Worm (Caenorhabditis elegans) whole organism, L1 larva: ENCODE measurements around the gene srh-46.

Experiments
- aha-1 ChIP-seq: fragments of 150-350 bp; optimal IDR thresholded peaks from 2 replicates; lab custom pipeline; 2014; ENCODE audit warnings: missing biosample characterization, missing genetic modification characterization
- alr-1 ChIP-seq: fragments of 200-800 bp; sonication (Bioruptor generic); optimal IDR thresholded peaks from 2 replicates; lab custom pipeline; 2018; ENCODE audit warnings: borderline replicate concordance, mild to moderate bottlenecking, missing genetic modification characterization, missing compliant biosample characterization
- blmp-1 ChIP-seq: fragments of 150-350 bp; optimal IDR thresholded peaks from 2 replicates; lab custom pipeline; 2014; ENCODE audit warnings: missing biosample characterization, missing genetic modification characterization
- ceh-82 ChIP-seq, 3 experiments: fragments of 150-350 bp in 1 of 3; sonication (generic microtip) in 2 of 3; optimal IDR thresholded peaks; 2 replicates each; lab custom pipeline; 2014 to 2017; ENCODE audit warnings: missing biosample characterization in 3 of 3, missing genetic modification characterization in 3 of 3
- ceh-88 ChIP-seq: fragments of 200-800 bp; sonication (Bioruptor generic); IDR thresholded peaks from 2 replicates; pipeline ENCODE4 v1.3.6; 2022; ENCODE audit warnings: missing genetic modification characterization, missing compliant biosample characterization
- ces-1 ChIP-seq: fragments of 150-350 bp; optimal IDR thresholded peaks from 2 replicates; lab custom pipeline; 2014; ENCODE audit warnings: missing biosample characterization, missing genetic modification reagents, missing genetic modification characterization
- dsc-1 ChIP-seq: sonication (generic microtip); optimal IDR thresholded peaks from 2 replicates; lab custom pipeline; 2016; ENCODE audit warnings: mild to moderate bottlenecking, missing genetic modification characterization, missing compliant biosample characterization
- efl-1 ChIP-seq, 4 experiments: fragments of 150-350 bp; optimal IDR thresholded peaks in 3 of 4; peaks in 1 of 4; 1 replicate in 1 of 4; 2 replicates in 3 of 4; lab custom pipeline; 2014; ENCODE audit warnings: missing biosample characterization in 2 of 4, missing genetic modification characterization in 2 of 4, missing genetic modification reagents in 2 of 4
- egl-27 ChIP-seq, 2 experiments: fragments of 150-350 bp in 1 of 2; sonication (generic microtip); optimal IDR thresholded peaks; 3 replicates each; lab custom pipeline; 2017 to 2018; ENCODE audit warnings: missing biosample characterization in 2 of 2, missing genetic modification characterization in 2 of 2, missing genetic modification reagents in 2 of 2
- elt-3 ChIP-seq, 6 experiments: fragments of 150-350 bp in 1 of 6; sonication (generic microtip); optimal IDR thresholded peaks; 2 replicates each; lab custom pipeline; 2017 to 2018; ENCODE audit warnings: missing biosample characterization in 6 of 6, missing genetic modification characterization in 6 of 6, inconsistent platforms in 1 of 6
- fkh-10 ChIP-seq: sonication (generic microtip); optimal IDR thresholded peaks from 2 replicates; lab custom pipeline; 2017; ENCODE audit warnings: missing biosample characterization, missing genetic modification reagents, missing genetic modification characterization
- fkh-8 ChIP-seq: sonication (generic microtip); optimal IDR thresholded peaks from 2 replicates; lab custom pipeline; 2016; ENCODE audit warnings: mild to moderate bottlenecking, missing genetic modification characterization, missing compliant biosample characterization
- grh-1 ChIP-seq: fragments of 200-800 bp; sonication (Bioruptor generic); IDR thresholded peaks from 2 replicates; pipeline ENCODE4 v1.3.6; 2022; ENCODE audit warnings: missing genetic modification reagents, missing genetic modification characterization, missing compliant biosample characterization
- hlh-4 ChIP-seq: sonication (generic microtip); optimal IDR thresholded peaks from 2 replicates; lab custom pipeline; 2016; ENCODE audit warnings: mild to moderate bottlenecking, missing genetic modification characterization, missing compliant biosample characterization
- irx-1 ChIP-seq: sonication (generic microtip); optimal IDR thresholded peaks from 2 replicates; lab custom pipeline; 2016; ENCODE audit warnings: missing genetic modification characterization, missing compliant biosample characterization
- isw-1 ChIP-seq: fragments of 200-800 bp; sonication (Bioruptor generic); IDR thresholded peaks from 2 replicates; pipeline ENCODE4 v1.3.6; 2022; ENCODE audit warnings: missing genetic modification characterization, missing compliant biosample characterization
- lin-14 ChIP-seq: fragments of 200-800 bp; sonication (Bioruptor generic); optimal IDR thresholded peaks from 2 replicates; lab custom pipeline; 2018; ENCODE audit warnings: mild to moderate bottlenecking, missing genetic modification characterization, moderate library complexity, missing compliant biosample characterization
- lin-15B ChIP-seq: fragments of 150-350 bp; sonication (generic microtip); optimal IDR thresholded peaks from 3 replicates; lab custom pipeline; 2014; ENCODE audit warnings: missing biosample characterization, missing genetic modification characterization
- lsy-2 ChIP-seq, 2 experiments: fragments of 150-350 bp; optimal IDR thresholded peaks; 2 replicates each; lab custom pipeline; 2014; ENCODE audit warnings: missing biosample characterization in 2 of 2, missing genetic modification characterization in 2 of 2
- mab-9 ChIP-seq: fragments of 200-800 bp; sonication (Bioruptor generic); IDR thresholded peaks from 2 replicates; pipeline ENCODE4 v1.3.6; 2022; ENCODE audit warnings: missing genetic modification reagents, missing genetic modification characterization, missing compliant biosample characterization
- mdl-1 ChIP-seq, 2 experiments: fragments of 150-350 bp; optimal IDR thresholded peaks; 2 replicates each; lab custom pipeline; 2014 to 2017; ENCODE audit warnings: missing biosample characterization in 2 of 2, missing genetic modification characterization in 2 of 2, inconsistent platforms in 1 of 2
- mep-1 ChIP-seq: fragments of 150-350 bp; optimal IDR thresholded peaks from 2 replicates; lab custom pipeline; 2014; ENCODE audit warnings: missing biosample characterization, missing genetic modification characterization
- nhr-12 ChIP-seq: sonication (generic microtip); optimal IDR thresholded peaks from 2 replicates; lab custom pipeline; 2017; ENCODE audit warnings: missing biosample characterization, missing genetic modification characterization
- nhr-20 ChIP-seq: sonication (generic microtip); optimal IDR thresholded peaks from 2 replicates; lab custom pipeline; 2016; ENCODE audit warnings: mild to moderate bottlenecking, missing genetic modification characterization, missing compliant biosample characterization
- nhr-237 ChIP-seq: fragments of 150-350 bp; optimal IDR thresholded peaks from 2 replicates; lab custom pipeline; 2014; ENCODE audit warnings: missing biosample characterization, missing genetic modification characterization
- nhr-47 ChIP-seq: sonication (generic microtip); optimal IDR thresholded peaks from 2 replicates; lab custom pipeline; 2016; ENCODE audit warnings: mild to moderate bottlenecking, missing genetic modification characterization, moderate library complexity, missing compliant biosample characterization
- nhr-76 ChIP-seq: sonication (generic microtip); optimal IDR thresholded peaks from 2 replicates; lab custom pipeline; 2017; ENCODE audit warnings: missing biosample characterization, missing genetic modification characterization
- nhr-90 ChIP-seq: sonication (generic microtip); optimal IDR thresholded peaks from 2 replicates; lab custom pipeline; 2016; ENCODE audit warnings: mild to moderate bottlenecking, missing genetic modification characterization, missing compliant biosample characterization; ENCODE audit not compliant: poor library complexity
- pag-3 ChIP-seq: sonication (generic microtip); optimal IDR thresholded peaks from 2 replicates; lab custom pipeline; 2017; ENCODE audit warnings: missing genetic modification characterization, mild to moderate bottlenecking, missing compliant biosample characterization, antibody characterized with exemption, borderline replicate concordance; ENCODE audit not compliant: insufficient read depth
- snpc-4 ChIP-seq: fragments of 150-350 bp; optimal IDR thresholded peaks from 2 replicates; lab custom pipeline; 2014; ENCODE audit warnings: missing biosample characterization, missing genetic modification characterization
- sup-37 ChIP-seq: fragments of 200-800 bp; sonication (Bioruptor generic); optimal IDR thresholded peaks from 2 replicates; lab custom pipeline; 2018; ENCODE audit warnings: mild to moderate bottlenecking, missing genetic modification characterization, missing compliant biosample characterization
- swsn-7 ChIP-seq: sonication (generic microtip); optimal IDR thresholded peaks from 2 replicates; lab custom pipeline; 2016; ENCODE audit warnings: missing genetic modification characterization, missing compliant biosample characterization
- tbx-2 ChIP-seq: sonication (generic microtip); optimal IDR thresholded peaks from 2 replicates; lab custom pipeline; 2016; ENCODE audit warnings: missing genetic modification characterization, missing compliant biosample characterization
- tlp-1 ChIP-seq: fragments of 150-350 bp; optimal IDR thresholded peaks from 2 replicates; lab custom pipeline; 2014; ENCODE audit warnings: missing biosample characterization, missing genetic modification characterization
- unc-62 ChIP-seq: fragments of 150-350 bp; optimal IDR thresholded peaks from 2 replicates; lab custom pipeline; 2014; ENCODE audit warnings: missing biosample characterization, missing genetic modification reagents, missing genetic modification characterization
- unc-98 ChIP-seq: fragments of 200-800 bp; sonication (Bioruptor generic); IDR thresholded peaks from 2 replicates; pipeline ENCODE4 v1.3.6; 2022; ENCODE audit warnings: missing genetic modification characterization, missing compliant biosample characterization
- vab-15 ChIP-seq: sonication (generic microtip); optimal IDR thresholded peaks from 2 replicates; lab custom pipeline; 2017; ENCODE audit warnings: missing genotype, mild to moderate bottlenecking, missing genetic modification characterization, missing compliant biosample characterization
- xbp-1 ChIP-seq: sonication (generic microtip); optimal IDR thresholded peaks from 2 replicates; lab custom pipeline; 2016; ENCODE audit warnings: missing genetic modification characterization, missing compliant biosample characterization
- ztf-11 ChIP-seq, 2 experiments: sonication (generic microtip); optimal IDR thresholded peaks; 2 replicates each; lab custom pipeline; 2016 to 2017; ENCODE audit warnings: missing genetic modification characterization in 2 of 2, missing biosample characterization in 1 of 2, missing compliant biosample characterization in 1 of 2

srh-46 gene

DNA sequence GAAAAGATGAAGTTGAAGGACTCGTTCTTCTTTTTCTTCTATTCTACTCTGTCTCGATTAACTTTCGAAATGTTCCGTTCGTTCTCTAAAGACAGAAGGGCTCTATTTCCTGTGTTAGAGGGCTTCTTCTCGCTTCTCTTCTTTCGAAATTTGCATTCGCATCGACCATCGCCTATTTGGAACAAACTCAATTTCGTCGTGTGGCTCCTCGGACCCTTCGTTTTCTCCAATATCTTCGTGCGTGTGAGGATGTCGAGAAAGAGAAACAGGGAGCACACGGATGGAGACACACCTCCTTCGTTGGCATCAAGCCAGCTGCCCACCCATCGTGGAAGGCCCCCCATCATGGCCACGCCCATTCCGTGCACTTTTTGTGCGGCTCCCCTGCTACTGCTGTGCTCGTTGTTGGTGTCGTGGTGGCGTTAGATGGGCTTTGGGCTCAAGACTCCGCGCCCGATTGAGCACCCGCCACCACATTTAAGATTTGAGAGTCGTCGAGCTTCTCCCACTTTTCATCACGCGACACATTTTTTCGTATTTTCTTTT, 38.5 kb upstream of the srh-46 start:
- TF ChIP-seq tbx-2 (tag; lab: Kevin White, UChicago) (peak; percentile 5), fkh-10 (GFP tag; lab: Kevin White, UChicago) (peak; percentile 90), mdl-1 (tag; optimal IDR thresholded peaks at IDR 0.05; lab: Kevin White, UChicago) (no peak), lin-14 (GFP tag; lab: Kevin White, UChicago) (peak; percentile 77), ces-1 (GFP tag; lab: Kevin White, UChicago) (peak; percentile 63), unc-62 (no peak), nhr-76 (tag; lab: Kevin White, UChicago) (no peak), nhr-237 (no peak), ceh-82 (tag; optimal IDR thresholded peaks at IDR 0.05; lab: Kevin White, UChicago) (peak; percentile 29 to 48 (median 34)), dsc-1 (tag; lab: Kevin White, UChicago) (no peak)

DNA sequence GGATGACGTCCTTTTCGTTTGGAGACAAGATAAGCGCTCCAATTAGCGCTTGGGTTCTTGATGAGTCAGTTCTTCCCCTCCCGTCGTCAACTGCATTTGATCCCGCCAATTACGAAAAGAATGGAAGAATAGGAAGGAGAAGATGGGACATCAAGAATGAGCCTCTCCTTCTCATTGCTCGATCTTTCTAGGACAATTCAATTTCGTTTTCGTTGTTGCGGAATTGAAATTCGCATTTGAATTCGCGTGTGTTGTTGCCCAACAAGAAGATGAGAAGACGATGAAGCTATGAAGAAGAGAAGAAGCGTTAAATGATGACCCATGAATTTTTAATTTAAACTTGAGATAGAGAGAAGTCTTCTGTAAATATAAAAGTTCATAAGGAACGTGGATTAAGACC, 34.2 kb upstream of the srh-46 start:
- no peak for TF ChIP-seq egl-27 (tag; optimal IDR thresholded peaks at IDR 0.05; lab: Kevin White, UChicago)
- TF ChIP-seq ces-1 (GFP tag; lab: Kevin White, UChicago) = no peak
- peak; percentile 58 for TF ChIP-seq fkh-10 (GFP tag; lab: Kevin White, UChicago)
- TF ChIP-seq ceh-88 (GFP tag; lab: Robert Waterston, UW) = no peak
- peak; percentile 25 for TF ChIP-seq lin-14 (GFP tag; lab: Kevin White, UChicago)
- no peak for TF ChIP-seq elt-3 (tag; optimal IDR thresholded peaks at IDR 0.05; lab: Kevin White, UChicago)
- peak in 1 of 3 experiments; percentile 21 for TF ChIP-seq ceh-82 (tag; optimal IDR thresholded peaks at IDR 0.05; lab: Kevin White, UChicago)
- TF ChIP-seq, all 84 proteins: peak for 3

DNA sequence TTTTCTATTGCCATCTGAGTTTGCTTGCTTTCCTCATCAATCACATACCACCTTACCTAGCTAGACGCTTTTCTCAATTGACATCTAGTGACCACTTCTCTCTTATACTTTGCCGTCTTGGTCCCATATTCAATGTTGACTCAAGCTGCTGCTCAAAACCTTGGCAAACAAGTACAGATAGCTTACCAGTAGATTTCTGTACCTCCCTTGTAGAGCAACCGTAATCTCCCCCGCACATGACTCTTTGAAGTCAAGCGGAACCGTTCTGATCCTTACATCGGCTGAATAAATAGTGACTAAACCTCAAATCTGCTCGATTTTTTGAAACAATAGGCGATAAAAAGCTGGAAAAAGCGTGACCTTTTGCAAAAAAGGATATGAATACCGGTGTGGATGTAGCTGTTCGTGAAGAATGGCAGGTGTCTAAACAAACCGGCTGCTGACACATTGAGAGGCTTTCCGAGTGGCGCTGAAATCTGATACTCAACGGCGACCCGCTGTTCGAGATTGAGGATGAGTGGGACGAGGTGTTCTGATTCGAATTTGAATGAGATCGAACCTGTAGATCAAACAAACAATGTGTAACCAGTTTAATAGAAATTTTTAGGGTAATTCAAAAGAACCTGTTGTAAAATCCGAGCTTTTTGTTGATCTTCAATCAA, 33.2 kb upstream of the srh-46 start:
- no peak for TF ChIP-seq nhr-12 (tag; lab: Kevin White, UChicago)
- TF ChIP-seq tlp-1 = no peak

DNA sequence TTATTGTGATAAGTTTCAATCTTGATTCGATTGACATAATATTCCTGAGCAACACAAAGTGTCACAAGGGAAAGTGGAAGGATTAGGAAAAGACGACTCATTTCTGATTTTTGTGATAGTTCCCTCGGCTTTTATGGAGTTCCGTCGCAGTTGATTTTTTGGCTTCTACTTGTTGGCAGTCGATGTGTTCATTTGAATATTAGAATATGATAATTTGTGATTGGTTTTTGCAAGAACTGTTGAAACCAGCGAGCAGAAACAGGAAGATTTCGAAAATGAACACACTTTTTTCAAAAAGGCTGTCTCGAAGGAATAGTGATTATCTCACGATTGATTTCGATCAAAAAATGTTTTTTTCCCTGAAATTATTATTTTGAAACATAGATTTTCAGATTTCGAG, 31.5 kb upstream of the srh-46 start, which contains the start of gene T02E9.6:
T02E9.6 (minus strand) TSS at position 101 of the 400 bp plus-strand sequence.
- TF ChIP-seq nhr-12 (tag; lab: Kevin White, UChicago) (no peak), efl-1 (optimal IDR thresholded peaks at IDR 0.05; lab: Kevin White, UChicago) (no peak), efl-1 (GFP tag; optimal IDR thresholded peaks at IDR 0.05 in 1 of 2; lab: Kevin White, UChicago) (peak in 1 of 2 experiments; percentile 62), lin-15B (tag; lab: Kevin White, UChicago) (no peak)
- TF ChIP-seq, all 84 proteins: peak for 1

DNA sequence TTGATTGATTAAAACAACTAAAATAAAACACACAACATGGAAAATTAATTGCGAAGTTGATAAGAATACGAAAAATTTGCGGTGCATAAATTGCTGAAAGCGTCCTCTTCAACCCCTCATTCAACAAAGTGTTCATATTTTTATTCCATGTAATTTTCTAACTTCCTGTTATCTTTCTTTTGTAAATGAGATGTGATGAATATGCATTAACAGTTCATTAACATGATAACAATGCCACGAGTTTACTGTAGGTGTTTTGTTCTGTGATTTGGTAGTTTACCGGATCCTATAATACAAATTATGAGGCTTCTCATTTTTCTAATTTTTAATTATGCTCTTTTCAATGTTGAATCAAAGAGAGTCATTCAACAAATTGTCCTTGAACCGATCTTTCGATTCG, 26.4 kb upstream of the srh-46 start, which contains the start of gene F47G9.6:
F47G9.6 (plus strand) TSS at position 301 of the 400 bp plus-strand sequence.
- TF ChIP-seq pag-3 (tag; lab: Kevin White, UChicago) = no peak
- TF ChIP-seq lin-14 (GFP tag; lab: Kevin White, UChicago) = no peak
- no peak for TF ChIP-seq nhr-47
- no peak for TF ChIP-seq lsy-2 (tag; optimal IDR thresholded peaks at IDR 0.05; lab: Kevin White, UChicago)
- TF ChIP-seq nhr-90 = no peak
- no peak for TF ChIP-seq xbp-1 (tag; lab: Kevin White, UChicago)
- TF ChIP-seq irx-1 (tag; lab: Kevin White, UChicago) = no peak
- TF ChIP-seq unc-98 (GFP tag; lab: Robert Waterston, UW) = no peak
- no peak for TF ChIP-seq swsn-7 (tag; lab: Kevin White, UChicago)

DNA sequence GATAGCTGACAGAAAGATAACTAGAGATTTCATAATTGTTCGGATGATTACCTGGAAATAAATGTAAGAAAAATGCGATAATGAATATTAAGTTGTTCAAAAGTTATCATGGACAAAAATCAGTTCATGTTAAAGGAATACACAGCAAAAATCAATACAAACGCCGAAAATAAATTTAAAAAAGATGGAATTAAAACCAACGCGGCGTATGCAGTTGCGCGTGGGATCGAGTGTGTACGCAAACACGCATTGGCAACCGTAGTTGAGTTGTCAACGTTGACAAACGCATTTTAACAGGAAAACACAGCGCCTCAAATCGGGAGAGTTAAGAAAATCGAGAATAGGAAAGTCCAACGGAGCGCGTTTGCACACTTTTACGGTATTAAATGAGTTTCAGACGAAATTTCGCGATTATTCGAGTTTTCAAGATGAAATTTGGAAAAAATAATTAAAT, 24.3 kb upstream of the srh-46 start, which contains the start of gene tmed-10:
tmed-10 (minus strand) TSS at position 51 of the 454 bp plus-strand sequence.
- TF ChIP-seq vab-15 = no peak
- no peak for TF ChIP-seq aha-1 (tag; lab: Kevin White, UChicago)
- TF ChIP-seq mep-1 = peak; percentile 83
- TF ChIP-seq grh-1 = no peak
- no peak for TF ChIP-seq hlh-4
- no peak for TF ChIP-seq tlp-1
- TF ChIP-seq ztf-11 (tag; optimal IDR thresholded peaks at IDR 0.05; lab: Kevin White, UChicago) = peak in 1 of 2 experiments; percentile 0
- TF ChIP-seq blmp-1 (tag; lab: Kevin White, UChicago) = peak; percentile 52
- no peak for TF ChIP-seq sup-37 (GFP tag; lab: Kevin White, UChicago)
- peak; percentile 70 for TF ChIP-seq swsn-7 (tag; lab: Kevin White, UChicago)
- peak; percentile 23 for TF ChIP-seq snpc-4
- peak; percentile 80 for TF ChIP-seq nhr-20 (tag; lab: Kevin White, UChicago)
- TF ChIP-seq mab-9 = peak; percentile 37; the same call in 1 of the 2 replicates
- TF ChIP-seq alr-1 (tag; lab: Kevin White, UChicago) = no peak
- no peak for TF ChIP-seq nhr-12 (tag; lab: Kevin White, UChicago)
- TF ChIP-seq isw-1 (GFP tag; lab: Robert Waterston, UW) = peak; percentile 68
- TF ChIP-seq ceh-82 (tag; optimal IDR thresholded peaks at IDR 0.05; lab: Kevin White, UChicago) = peak; percentile 85 to 87 (median 87)
- TF ChIP-seq fkh-8 (tag; lab: Kevin White, UChicago) = peak; percentile 53
